Fruit fly (Drosophila melanogaster): ENCODE measurements around the gene ND-B14.5B.

dm6 chr2L:3151657-3152056, 6.0 kb upstream of the ND-B14.5B start:
- TF ChIP-seq CG8478 (optimal IDR thresholded peaks at IDR 0.05) (no peak), CTCF (optimal IDR thresholded peaks at IDR 0.05) (no peak)

Data from S2 (cell line).